Worm (Caenorhabditis elegans) whole organism, young adult: Measurements from ENCODE around the gene aat-1.

Source experiments
- B0035.1 ChIP-seq: sonication (generic microtip); optimal IDR thresholded peaks from 2 replicates; lab custom pipeline; 2016; ENCODE audit warnings: missing genetic modification characterization, mild to moderate bottlenecking, missing compliant biosample characterization, missing genotype, missing genetic modification reagents
- C17E4.6 ChIP-seq: fragments of 200-800 bp; sonication (Bioruptor generic); IDR thresholded peaks from 2 replicates; pipeline ENCODE4 v1.3.6; 2022; ENCODE audit warnings: missing genetic modification reagents, missing genetic modification characterization, missing compliant biosample characterization
- F23B12.7 ChIP-seq: sonication (generic microtip); optimal IDR thresholded peaks from 2 replicates; lab custom pipeline; 2017; ENCODE audit warnings: missing genetic modification characterization, mild to moderate bottlenecking, missing compliant biosample characterization, antibody characterized with exemption, moderate library complexity; ENCODE audit not compliant: insufficient read depth
- F57A8.1 ChIP-seq: fragments of 200-800 bp; sonication (Bioruptor generic); optimal IDR thresholded peaks from 2 replicates; lab custom pipeline; 2018; ENCODE audit warnings: mild to moderate bottlenecking, missing genetic modification characterization, moderate library complexity, missing compliant biosample characterization
- F57C9.4 ChIP-seq: sonication (generic microtip); optimal IDR thresholded peaks from 2 replicates; lab custom pipeline; 2017; ENCODE audit warnings: mild to moderate bottlenecking, missing genetic modification characterization, missing compliant biosample characterization
- T07F8.4 ChIP-seq: sonication (generic microtip); optimal IDR thresholded peaks from 2 replicates; lab custom pipeline; 2016; ENCODE audit warnings: mild to moderate bottlenecking, missing genetic modification characterization, moderate library complexity, missing compliant biosample characterization
- T26A5.8 ChIP-seq: sonication (generic microtip); optimal IDR thresholded peaks from 2 replicates; lab custom pipeline; 2016; ENCODE audit warnings: missing genetic modification characterization, missing compliant biosample characterization
- Y53F4B.3 ChIP-seq: fragments of 200-800 bp; sonication (Bioruptor generic); IDR thresholded peaks from 2 replicates; pipeline ENCODE4 v1.3.6; 2022; ENCODE audit warnings: missing genetic modification reagents, missing genetic modification characterization, missing compliant biosample characterization
- Y53G8AR.9 ChIP-seq: fragments of 200-800 bp; sonication (Bioruptor generic); conservative IDR thresholded peaks from 2 replicates; pipeline ENCODE4 v1.3.6; 2022; ENCODE audit warnings: missing genetic modification reagents, missing genetic modification characterization, missing compliant biosample characterization
- Y95B8A.8 ChIP-seq: fragments of 200-800 bp; sonication (Bioruptor generic); IDR thresholded peaks from 2 replicates; pipeline ENCODE4 v1.3.6; 2022; ENCODE audit warnings: missing genetic modification reagents, missing genetic modification characterization, missing compliant biosample characterization
- ZK185.1 ChIP-seq: sonication (generic microtip); optimal IDR thresholded peaks from 2 replicates; lab custom pipeline; 2016; ENCODE audit warnings: mild to moderate bottlenecking, missing genetic modification characterization, missing compliant biosample characterization; ENCODE audit not compliant: poor library complexity, severe bottlenecking
- akir-1 ChIP-seq: fragments of 200-800 bp; sonication (Bioruptor generic); optimal IDR thresholded peaks from 2 replicates; lab custom pipeline; 2018; ENCODE audit warnings: mild to moderate bottlenecking, missing genetic modification characterization, moderate library complexity, missing compliant biosample characterization
- atf-7 ChIP-seq: sonication (generic microtip); optimal IDR thresholded peaks from 2 replicates; lab custom pipeline; 2017; ENCODE audit warnings: mild to moderate bottlenecking, missing genetic modification characterization, missing compliant biosample characterization
- attf-5 ChIP-seq: fragments of 200-800 bp; sonication (Bioruptor generic); optimal IDR thresholded peaks from 2 replicates; lab custom pipeline; 2018; ENCODE audit warnings: mild to moderate bottlenecking, missing genetic modification characterization, missing compliant biosample characterization
- ccch-3 ChIP-seq: fragments of 200-800 bp; sonication (Bioruptor generic); optimal IDR thresholded peaks from 2 replicates; lab custom pipeline; 2018; ENCODE audit warnings: mild to moderate bottlenecking, missing genetic modification characterization, missing compliant biosample characterization
- cebp-1 ChIP-seq, 2 experiments: fragments of 200-800 bp in 1 of 2; sonication (Bioruptor generic) in 1 of 2; sonication (generic microtip) in 1 of 2; IDR thresholded peaks in 1 of 2; optimal IDR thresholded peaks in 1 of 2; 2 replicates each; pipeline versions ENCODE4 v1.3.6 to Lab custom; 2017 to 2022; ENCODE audit warnings: missing compliant biosample characterization in 2 of 2, missing genetic modification characterization in 2 of 2, mild to moderate bottlenecking in 1 of 2, missing genetic modification reagents in 1 of 2, moderate library complexity in 1 of 2
- ceh-100 ChIP-seq: fragments of 200-800 bp; sonication (Bioruptor generic); IDR thresholded peaks from 2 replicates; pipeline ENCODE4 v1.3.6; 2022; ENCODE audit warnings: missing genetic modification reagents, missing genetic modification characterization, missing compliant biosample characterization
- ceh-27 ChIP-seq: fragments of 200-800 bp; sonication (Bioruptor generic); optimal IDR thresholded peaks from 2 replicates; lab custom pipeline; 2018; ENCODE audit warnings: mild to moderate bottlenecking, missing genetic modification characterization, moderate library complexity, missing compliant biosample characterization
- ceh-58 ChIP-seq: fragments of 200-800 bp; sonication (Bioruptor generic); IDR thresholded peaks from 2 replicates; pipeline ENCODE4 v1.3.6; 2022; ENCODE audit warnings: missing genetic modification characterization, missing compliant biosample characterization
- ceh-91 ChIP-seq: fragments of 200-800 bp; sonication (Bioruptor generic); IDR thresholded peaks from 2 replicates; pipeline ENCODE4 v1.3.6; 2022; ENCODE audit warnings: missing genetic modification reagents, missing genetic modification characterization, missing compliant biosample characterization
- egl-44 ChIP-seq: fragments of 200-800 bp; sonication (Bioruptor generic); IDR thresholded peaks from 2 replicates; pipeline ENCODE4 v1.3.6; 2022; ENCODE audit warnings: missing genetic modification reagents, missing genetic modification characterization, missing compliant biosample characterization
- hmg-1.2 ChIP-seq: fragments of 200-800 bp; sonication (Bioruptor generic); IDR thresholded peaks from 2 replicates; pipeline ENCODE4 v1.3.6; 2022; ENCODE audit warnings: missing genetic modification reagents, missing genetic modification characterization, missing compliant biosample characterization
- lag-1 ChIP-seq: fragments of 200-800 bp; sonication (Bioruptor generic); IDR thresholded peaks from 2 replicates; pipeline ENCODE4 v1.3.6; 2022; ENCODE audit warnings: missing genetic modification reagents, missing genetic modification characterization, missing compliant biosample characterization
- let-607 ChIP-seq, 2 experiments: fragments of 200-800 bp in 1 of 2; sonication (Bioruptor generic) in 1 of 2; sonication (generic microtip) in 1 of 2; optimal IDR thresholded peaks; 2 replicates each; lab custom pipeline; 2016 to 2018; ENCODE audit warnings: mild to moderate bottlenecking in 2 of 2, missing compliant biosample characterization in 2 of 2, missing genetic modification characterization in 2 of 2, moderate library complexity in 2 of 2, missing genotype in 1 of 2
- lin-26 ChIP-seq: fragments of 200-800 bp; sonication (Bioruptor generic); IDR thresholded peaks from 2 replicates; pipeline ENCODE4 v1.3.6; 2022; ENCODE audit warnings: missing genetic modification reagents, missing genetic modification characterization, missing compliant biosample characterization
- lin-40 ChIP-seq: sonication (generic microtip); optimal IDR thresholded peaks from 2 replicates; lab custom pipeline; 2016; ENCODE audit warnings: missing genetic modification characterization, mild to moderate bottlenecking, missing compliant biosample characterization, missing genotype, missing genetic modification reagents
- nfya-2 ChIP-seq: fragments of 200-800 bp; sonication (Bioruptor generic); IDR thresholded peaks from 2 replicates; pipeline ENCODE4 v1.3.6; 2022; ENCODE audit warnings: missing genetic modification reagents, missing genetic modification characterization, missing compliant biosample characterization
- nfyb-1 ChIP-seq: fragments of 200-800 bp; sonication (Bioruptor generic); IDR thresholded peaks from 2 replicates; pipeline ENCODE4 v1.3.6; 2022; ENCODE audit warnings: missing genetic modification reagents, missing genetic modification characterization, missing compliant biosample characterization
- nhr-80 ChIP-seq: sonication (generic microtip); optimal IDR thresholded peaks from 2 replicates; lab custom pipeline; 2016; ENCODE audit warnings: missing genetic modification characterization, missing compliant biosample characterization
- pha-4 ChIP-seq: fragments of 150-350 bp; sonication (generic microtip); optimal IDR thresholded peaks from 2 replicates; lab custom pipeline; 2014; ENCODE audit warnings: missing biosample characterization, missing genetic modification reagents, missing genetic modification characterization
- rcor-1 ChIP-seq: fragments of 200-800 bp; sonication (Bioruptor generic); IDR thresholded peaks from 2 replicates; pipeline ENCODE4 v1.3.6; 2022; ENCODE audit warnings: missing genetic modification reagents, missing genetic modification characterization, missing compliant biosample characterization
- sdz-38 ChIP-seq: sonication (generic microtip); optimal IDR thresholded peaks from 2 replicates; lab custom pipeline; 2016; ENCODE audit warnings: missing genotype, missing genetic modification characterization, missing compliant biosample characterization
- sea-2 ChIP-seq: fragments of 200-800 bp; sonication (Bioruptor generic); IDR thresholded peaks from 2 replicates; pipeline ENCODE4 v1.3.6; 2022; ENCODE audit warnings: missing genetic modification characterization, missing compliant biosample characterization
- sptf-2 ChIP-seq: fragments of 200-800 bp; sonication (Bioruptor generic); optimal IDR thresholded peaks from 2 replicates; lab custom pipeline; 2018; ENCODE audit warnings: mild to moderate bottlenecking, missing genetic modification characterization, missing compliant biosample characterization
- unc-130 ChIP-seq: sonication (generic microtip); optimal IDR thresholded peaks from 2 replicates; lab custom pipeline; 2016; ENCODE audit warnings: missing genetic modification reagents, missing genetic modification characterization, missing compliant biosample characterization
- zim-3 ChIP-seq: sonication (generic microtip); optimal IDR thresholded peaks from 2 replicates; lab custom pipeline; 2017; ENCODE audit warnings: mild to moderate bottlenecking, missing genetic modification characterization, moderate library complexity, missing compliant biosample characterization
- ztf-26 ChIP-seq: sonication (generic microtip); optimal IDR thresholded peaks from 2 replicates; lab custom pipeline; 2017; ENCODE audit warnings: missing genetic modification characterization, missing compliant biosample characterization
- ztf-6 ChIP-seq: fragments of 200-800 bp; sonication (Bioruptor generic); IDR thresholded peaks from 2 replicates; pipeline ENCODE4 v1.3.6; 2022; ENCODE audit warnings: missing genetic modification reagents, missing genetic modification characterization, missing compliant biosample characterization

Gene aat-1

DNA sequence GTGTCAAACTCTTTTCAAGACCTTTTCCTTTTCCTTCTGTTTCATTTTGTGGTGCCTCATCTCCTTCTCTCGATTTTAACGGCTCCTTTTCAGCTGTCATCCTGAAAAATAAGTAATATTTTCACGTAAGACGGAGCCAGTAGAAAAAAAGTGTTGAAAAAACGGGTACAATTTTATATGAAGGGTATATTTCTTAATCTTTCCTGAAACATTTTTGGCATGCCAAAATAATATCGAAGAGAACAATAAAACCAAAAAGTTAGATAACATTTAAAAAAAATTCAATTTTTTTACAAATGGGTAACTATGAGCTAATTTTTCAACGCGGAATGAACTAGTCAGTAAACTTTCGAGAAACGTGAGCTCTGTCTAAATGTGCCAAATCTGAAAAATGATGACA, at the start of gene aat-1:
Gene aat-1, minus strand, starts transcription at position 101 of the 400 bp plus-strand sequence.
- TF ChIP-seq F23B12.7 (tag; lab: Kevin White, UChicago) (no peak), ztf-26 (no peak), F57C9.4 (no peak), F57A8.1 (no peak), ccch-3 (GFP tag; lab: Kevin White, UChicago) (no peak), sdz-38 (tag; lab: Kevin White, UChicago) (no peak), C17E4.6 (GFP tag; lab: Robert Waterston, UW) (no peak), Y53F4B.3 (GFP tag; lab: Robert Waterston, UW) (no peak), pha-4 (tag; lab: Kevin White, UChicago) (no peak), sptf-2 (GFP tag; lab: Kevin White, UChicago) (no peak), lin-40 (tag; lab: Kevin White, UChicago) (no peak), Y95B8A.8 (no peak), attf-5 (GFP tag; lab: Kevin White, UChicago) (no peak), ztf-6 (GFP tag; lab: Robert Waterston, UW) (no peak), T07F8.4 (tag; lab: Kevin White, UChicago) (no peak), T26A5.8 (tag; lab: Kevin White, UChicago) (no peak)

ce11 chrIV:9651234-9651633, 49.7 kb upstream of the aat-1 start, which contains the start of gene chca-1:
Gene chca-1, plus strand, starts transcription at chrIV:9651394.
- TF ChIP-seq nhr-80 (peak; percentile 93), Y53G8AR.9 (GFP tag; lab: Robert Waterston, UW) (no peak), let-607 (tag; optimal IDR thresholded peaks at IDR 0.05; lab: Kevin White, UChicago) (peak in 1 of 2 experiments; percentile 55)
- TF ChIP-seq, all 124 proteins: peak for 2

ce11 chrIV:9648682-9649081, 47.2 kb upstream of the aat-1 start, which contains the start of gene srm-3:
Gene srm-3, plus strand, starts transcription at chrIV:9648982.
- TF ChIP-seq akir-1 (GFP tag; lab: Kevin White, UChicago) (no peak), lag-1 (GFP tag; lab: Robert Waterston, UW) (no peak), ceh-27 (GFP tag; lab: Kevin White, UChicago) (no peak), ccch-3 (GFP tag; lab: Kevin White, UChicago) (no peak), ceh-91 (GFP tag; lab: Robert Waterston, UW) (no peak), unc-130 (GFP tag; lab: Kevin White, UChicago) (no peak), ceh-100 (GFP tag; lab: Robert Waterston, UW) (no peak)

DNA sequence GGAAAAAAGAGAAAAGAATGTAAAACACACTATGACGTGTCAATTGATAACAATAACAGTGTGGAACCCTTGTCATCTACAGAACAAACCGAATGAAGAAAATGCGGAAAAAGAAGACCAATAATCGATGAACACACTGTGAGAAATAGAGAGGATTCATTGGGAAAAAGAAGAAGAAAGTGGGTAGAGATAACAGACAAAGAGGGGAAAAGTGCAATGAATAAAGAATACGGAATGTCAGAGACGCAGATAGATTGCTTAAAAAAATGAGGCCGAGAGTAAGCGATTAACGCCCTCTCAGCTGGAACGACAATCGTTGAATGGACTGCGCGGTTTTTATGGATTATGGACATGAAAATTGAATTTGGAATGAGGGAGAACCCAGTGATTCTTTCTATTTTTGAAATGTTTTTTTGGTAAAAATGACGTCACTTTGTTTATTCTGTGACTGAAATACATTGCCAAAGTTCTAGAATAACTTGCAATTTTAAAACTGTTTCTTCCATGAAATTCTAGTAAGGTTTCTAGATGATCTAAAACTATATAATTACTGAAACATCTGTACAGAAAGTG, 46.4 kb upstream of the aat-1 start, which contains the start of gene amph-1:
Gene amph-1, minus strand, starts transcription at position 85 of the 573 bp plus-strand sequence.
- no peak for TF ChIP-seq cebp-1 (GFP tag; IDR thresholded peaks at IDR 0.05; lab: Robert Waterston, UW)
- no peak for TF ChIP-seq cebp-1 (tag; optimal IDR thresholded peaks at IDR 0.05; lab: Kevin White, UChicago)
- no peak for TF ChIP-seq zim-3 (tag; lab: Kevin White, UChicago)
- no peak for TF ChIP-seq ceh-58 (GFP tag; lab: Robert Waterston, UW)
- no peak for TF ChIP-seq B0035.1 (tag; lab: Kevin White, UChicago)
- no peak for TF ChIP-seq rcor-1
- TF ChIP-seq nhr-80 = peak; percentile 36
- TF ChIP-seq lin-40 (tag; lab: Kevin White, UChicago) = peak; percentile 33
- TF ChIP-seq ztf-6 (GFP tag; lab: Robert Waterston, UW) = no peak
- no peak for TF ChIP-seq sea-2 (GFP tag; lab: Robert Waterston, UW)
- peak; percentile 67 for TF ChIP-seq atf-7 (tag; lab: Kevin White, UChicago)
- TF ChIP-seq nfya-2 (GFP tag; lab: Robert Waterston, UW) = no peak
- no peak for TF ChIP-seq egl-44
- TF ChIP-seq ZK185.1 (tag; lab: Kevin White, UChicago) = no peak
- no peak for TF ChIP-seq lin-26 (GFP tag; lab: Robert Waterston, UW)
- peak; percentile 90 for TF ChIP-seq hmg-1.2 (GFP tag; lab: Robert Waterston, UW)
- no peak for TF ChIP-seq nfyb-1
- TF ChIP-seq, all 124 proteins: peak for 4
